Worm (Caenorhabditis elegans): ENCODE data around the gene C08B6.14.

ce11 chrV:10111129-10111528 is 9.3 kb upstream of the C08B6.14 start:
- TF ChIP-seq nhr-77 (tag; optimal IDR thresholded peaks at IDR 0.05) (no peak), ztf-4 (tag; optimal IDR thresholded peaks at IDR 0.05) (no peak), unc-39 (tag; optimal IDR thresholded peaks at IDR 0.05) (no peak), nfya-1 (tag; optimal IDR thresholded peaks at IDR 0.05; ENCODE audit: insufficient read depth) (no peak), nhr-23 (tag; optimal IDR thresholded peaks at IDR 0.05) (no peak), egl-27 (tag; optimal IDR thresholded peaks at IDR 0.05) (no peak), mml-1 (tag; optimal IDR thresholded peaks at IDR 0.05) (no peak), ama-1 (optimal IDR thresholded peaks at IDR 0.05) (no peak)
